Worm (Caenorhabditis elegans) whole organism, L2 larva: Measurements from ENCODE around the gene tub-1.

Experiments
- ama-1 ChIP-seq: fragments of 150-350 bp; optimal IDR thresholded peaks from 2 replicates; lab custom pipeline; 2018; ENCODE audit warnings: inconsistent platforms
- ceh-16 ChIP-seq: fragments of 150-350 bp; optimal IDR thresholded peaks from 2 replicates; lab custom pipeline; 2014; ENCODE audit warnings: missing biosample characterization, missing genetic modification characterization
- egl-27 ChIP-seq: sonication (generic microtip); optimal IDR thresholded peaks from 3 replicates; lab custom pipeline; 2017; ENCODE audit warnings: missing biosample characterization, missing genetic modification reagents, missing genetic modification characterization
- elt-3 ChIP-seq: sonication (generic microtip); optimal IDR thresholded peaks from 2 replicates; lab custom pipeline; 2017; ENCODE audit warnings: missing biosample characterization, missing genetic modification characterization
- fos-1 ChIP-seq: fragments of 150-350 bp; optimal IDR thresholded peaks from 2 replicates; lab custom pipeline; 2014; ENCODE audit warnings: missing biosample characterization, missing genetic modification characterization
- nhr-11 ChIP-seq: fragments of 150-350 bp; optimal IDR thresholded peaks from 2 replicates; lab custom pipeline; 2014; ENCODE audit warnings: missing biosample characterization, missing genetic modification characterization
- nhr-6 ChIP-seq: fragments of 150-350 bp; optimal IDR thresholded peaks from 2 replicates; lab custom pipeline; 2014; ENCODE audit warnings: missing biosample characterization, missing genetic modification characterization
- unc-55 ChIP-seq: fragments of 150-350 bp; sonication (generic microtip); optimal IDR thresholded peaks from 3 replicates; lab custom pipeline; 2014; ENCODE audit warnings: missing biosample characterization, missing genetic modification reagents, missing genetic modification characterization
- ztf-11 ChIP-seq: sonication (generic microtip); optimal IDR thresholded peaks from 2 replicates; lab custom pipeline; 2017; ENCODE audit warnings: missing biosample characterization, missing genetic modification characterization

DNA sequence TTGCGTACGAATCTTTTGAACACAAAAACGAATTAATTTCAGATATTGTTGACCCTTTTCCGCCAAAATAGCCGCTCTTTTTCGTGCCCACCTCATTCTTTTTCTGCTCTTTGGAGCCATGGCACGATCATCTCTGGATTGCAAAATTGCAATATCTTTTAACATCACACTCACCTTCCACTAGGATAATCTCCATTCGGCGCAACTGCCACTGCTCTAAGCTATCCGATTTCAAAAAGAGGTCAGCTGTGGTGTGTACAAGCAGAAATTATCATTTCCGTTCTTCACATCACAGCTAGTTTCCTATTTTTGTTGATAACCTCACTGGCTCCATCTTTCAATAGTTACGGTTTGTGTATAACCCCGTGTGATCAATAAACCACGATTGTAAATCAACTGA, 30.1 kb downstream of the tub-1 start:
- TF ChIP-seq fos-1 (tag; lab: Kevin White, UChicago) (no peak), unc-55 (GFP tag; lab: Kevin White, UChicago) (no peak), ama-1 (no peak), nhr-11 (tag; lab: Kevin White, UChicago) (no peak), nhr-6 (tag; lab: Kevin White, UChicago) (no peak), ceh-16 (tag; lab: Kevin White, UChicago) (no peak), ztf-11 (no peak), elt-3 (tag; lab: Kevin White, UChicago) (no peak), egl-27 (tag; lab: Kevin White, UChicago) (no peak)
